Worm (Caenorhabditis elegans) whole organism, L1 larva: ENCODE results near the gene Y46G5A.34.
A peak's percentile ranks its signal among the peaks of the same experiment; 100 is the strongest.

Source experiments
- ama-1 ChIP-seq: fragments of 150-350 bp; optimal IDR thresholded peaks from 2 replicates; lab custom pipeline; 2014
- fkh-10 ChIP-seq: sonication (generic microtip); optimal IDR thresholded peaks from 2 replicates; lab custom pipeline; 2017; ENCODE audit warnings: missing biosample characterization, missing genetic modification reagents, missing genetic modification characterization
- grh-1 ChIP-seq: fragments of 200-800 bp; sonication (Bioruptor generic); IDR thresholded peaks from 2 replicates; pipeline ENCODE4 v1.3.6; 2022; ENCODE audit warnings: missing genetic modification reagents, missing genetic modification characterization, missing compliant biosample characterization
- nhr-11 ChIP-seq: fragments of 150-350 bp; optimal IDR thresholded peaks from 2 replicates; lab custom pipeline; 2014; ENCODE audit warnings: missing biosample characterization, missing genetic modification characterization
- nhr-237 ChIP-seq: fragments of 150-350 bp; optimal IDR thresholded peaks from 2 replicates; lab custom pipeline; 2014; ENCODE audit warnings: missing biosample characterization, missing genetic modification characterization
- skn-1 ChIP-seq: fragments of 150-350 bp; optimal IDR thresholded peaks from 2 replicates; lab custom pipeline; 2014; ENCODE audit warnings: missing biosample characterization, missing genetic modification characterization
- zag-1 ChIP-seq: fragments of 150-350 bp; optimal IDR thresholded peaks from 2 replicates; lab custom pipeline; 2014; ENCODE audit warnings: missing biosample characterization, missing genetic modification characterization

- TF ChIP-seq zag-1 (no peak), skn-1 (tag; lab: Kevin White, UChicago) (no peak), ama-1 (lab: Kevin White, UChicago) (no peak), fkh-10 (peak; percentile 10), grh-1 (GFP tag; lab: Robert Waterston, UW) (no peak), nhr-11 (tag; lab: Kevin White, UChicago) (no peak), nhr-237 (tag; lab: Kevin White, UChicago) (no peak)
Observed at ce11 chrII:12797211-12797794, 20.8 kb downstream of the Y46G5A.34 start.
